Fruit fly (Drosophila melanogaster) whole organism, adult: ENCODE results near the gene rasp.

Experiments
- CG12768 ChIP-seq: fragments of 200-800 bp; sonication (Bioruptor generic); optimal IDR thresholded peaks from 2 replicates; lab custom pipeline; 2017; ENCODE audit warnings: missing biosample characterization, missing genetic modification characterization, mild to moderate bottlenecking, moderate library complexity, missing genetic modification reagents
- CG1620 ChIP-seq: fragments of 200-800 bp; sonication (Bioruptor generic); optimal IDR thresholded peaks from 2 replicates; lab custom pipeline; 2016; ENCODE audit warnings: missing biosample characterization, missing genetic modification characterization
- CG33017 ChIP-seq: fragments of 200-800 bp; sonication (Bioruptor generic); optimal IDR thresholded peaks from 2 replicates; lab custom pipeline; 2018; ENCODE audit warnings: missing biosample characterization, mild to moderate bottlenecking, missing genetic modification characterization, moderate library complexity
- CG7045 ChIP-seq: fragments of 200-800 bp; sonication (Bioruptor generic); optimal IDR thresholded peaks from 2 replicates; lab custom pipeline; 2017; ENCODE audit warnings: missing biosample characterization, mild to moderate bottlenecking, missing genetic modification characterization
- Mnt ChIP-seq: fragments of 200-800 bp; sonication (Bioruptor generic); optimal IDR thresholded peaks from 2 replicates; lab custom pipeline; 2016; ENCODE audit warnings: missing biosample characterization, mild to moderate bottlenecking, missing genetic modification characterization
- kay ChIP-seq: fragments of 200-800 bp; sonication (Bioruptor generic); peaks from one replicate; lab custom pipeline; 2016; ENCODE audit warnings: missing biosample characterization, missing genetic modification characterization, borderline replicate concordance
- ovo ChIP-seq: fragments of 200-800 bp; sonication (Bioruptor generic); optimal IDR thresholded peaks from 2 replicates; lab custom pipeline; 2016; ENCODE audit warnings: missing biosample characterization, missing genetic modification characterization
- pad ChIP-seq: fragments of 200-800 bp; sonication (Bioruptor generic); optimal IDR thresholded peaks from 3 replicates; lab custom pipeline; 2017; ENCODE audit warnings: missing biosample characterization, missing genetic modification characterization, mild to moderate bottlenecking, moderate library complexity, missing genetic modification reagents

- TF ChIP-seq Mnt (GFP tag; lab: Kevin White, UChicago) (no peak), kay (GFP tag; lab: Kevin White, UChicago) (no peak), ovo (no peak), pad (GFP tag; lab: Kevin White, UChicago) (no peak), CG12768 (GFP tag; lab: Kevin White, UChicago) (no peak), CG33017 (tag; lab: Kevin White, UChicago) (no peak), CG1620 (no peak), CG7045 (no peak)
Observed at dm6 chr3L:3165399-3165798, 3.4 kb downstream of the rasp start.
